Fruit fly (Drosophila melanogaster) whole organism, embryonic: Measurements from ENCODE around the gene CG4968.
A peak's percentile ranks its signal among the peaks of the same experiment; 100 is the strongest.

ENCODE experiments used
- ATbp ChIP-seq: fragments of 200-800 bp; sonication (Bioruptor generic); optimal IDR thresholded peaks from 2 replicates; lab custom pipeline; 2017; ENCODE audit warnings: missing biosample characterization, mild to moderate bottlenecking, missing genetic modification characterization, missing genetic modification reagents
- CG10267 ChIP-seq: fragments of 200-800 bp; sonication (Bioruptor generic); optimal IDR thresholded peaks from 2 replicates; lab custom pipeline; 2018; ENCODE audit warnings: missing biosample characterization, mild to moderate bottlenecking, missing genetic modification characterization, moderate library complexity
- CG10959 ChIP-seq: fragments of 200-800 bp; sonication (Bioruptor generic); IDR thresholded peaks from 2 replicates; pipeline ENCODE4 v1.3.6; 2022; ENCODE audit warnings: missing biosample characterization, missing genetic modification characterization
- CG11723 ChIP-seq: fragments of 200-800 bp; sonication (Bioruptor generic); optimal IDR thresholded peaks from 2 replicates; lab custom pipeline; 2017; ENCODE audit warnings: missing biosample characterization, mild to moderate bottlenecking, missing genetic modification characterization
- CG13624 ChIP-seq: fragments of 200-800 bp; sonication (Bioruptor generic); optimal IDR thresholded peaks from 2 replicates; lab custom pipeline; 2016; ENCODE audit warnings: missing biosample characterization, missing genetic modification characterization
- CG14441 ChIP-seq: fragments of 200-800 bp; sonication (Bioruptor generic); IDR thresholded peaks from 2 replicates; pipeline ENCODE4 v1.3.6; 2022; ENCODE audit warnings: missing biosample characterization, missing genetic modification characterization
- CG15514 ChIP-seq: fragments of 200-800 bp; sonication (Bioruptor generic); optimal IDR thresholded peaks from 3 replicates; lab custom pipeline; 2017; ENCODE audit warnings: missing biosample characterization, missing genetic modification characterization, mild to moderate bottlenecking, moderate library complexity, missing genetic modification reagents
- CG1603 ChIP-seq: fragments of 200-800 bp; sonication (Bioruptor generic); optimal IDR thresholded peaks from 2 replicates; lab custom pipeline; 2019; ENCODE audit warnings: missing biosample characterization, mild to moderate bottlenecking, missing genetic modification characterization, moderate library complexity
- CG16813 ChIP-seq: fragments of 200-800 bp; sonication (Bioruptor generic); IDR thresholded peaks from 3 replicates; pipeline ENCODE4 v1.3.6; 2022; ENCODE audit warnings: missing biosample characterization, missing genetic modification characterization; ENCODE audit not compliant: partially characterized antibody
- CG17829 ChIP-seq: fragments of 200-800 bp; optimal IDR thresholded peaks from 2 replicates; lab custom pipeline; 2019; ENCODE audit warnings: missing biosample characterization, mild to moderate bottlenecking, missing genetic modification characterization, moderate library complexity
- CG2116 ChIP-seq: fragments of 200-800 bp; sonication (Bioruptor generic); optimal IDR thresholded peaks from 3 replicates; lab custom pipeline; 2018; ENCODE audit warnings: missing biosample characterization, mild to moderate bottlenecking, missing genetic modification characterization
- CG2712 ChIP-seq: fragments of 200-800 bp; optimal IDR thresholded peaks from 3 replicates; lab custom pipeline; 2019; ENCODE audit warnings: missing biosample characterization, mild to moderate bottlenecking, missing genetic modification characterization, moderate library complexity
- CG31365 ChIP-seq: fragments of 200-800 bp; sonication (Bioruptor generic); optimal IDR thresholded peaks from 2 replicates; lab custom pipeline; 2018; ENCODE audit warnings: missing biosample characterization, mild to moderate bottlenecking, missing genetic modification characterization
- CG31441 ChIP-seq: fragments of 200-800 bp; sonication (Bioruptor generic); IDR thresholded peaks from 2 replicates; pipeline ENCODE4 v1.3.6; 2022; ENCODE audit warnings: missing biosample characterization, missing genetic modification characterization
- CG3163 ChIP-seq: fragments of 200-800 bp; sonication (Bioruptor generic); optimal IDR thresholded peaks from 3 replicates; lab custom pipeline; 2016; ENCODE audit warnings: missing biosample characterization, missing genetic modification characterization
- CG34376 ChIP-seq: fragments of 200-800 bp; sonication (Bioruptor generic); optimal IDR thresholded peaks from 2 replicates; lab custom pipeline; 2018; ENCODE audit warnings: missing biosample characterization, mild to moderate bottlenecking, missing genetic modification characterization
- CG3847 ChIP-seq: fragments of 200-800 bp; sonication (Bioruptor generic); IDR thresholded peaks from 2 replicates; pipeline ENCODE4 v1.3.6; 2022; ENCODE audit warnings: missing biosample characterization, missing genetic modification characterization
- CG4282 ChIP-seq: fragments of 200-800 bp; sonication (Bioruptor generic); optimal IDR thresholded peaks from 2 replicates; lab custom pipeline; 2016; ENCODE audit warnings: missing biosample characterization, missing genetic modification characterization
- CG4617 ChIP-seq: fragments of 200-800 bp; sonication (Bioruptor generic); optimal IDR thresholded peaks from 3 replicates; lab custom pipeline; 2016; ENCODE audit warnings: missing biosample characterization, missing genetic modification characterization, borderline replicate concordance
- CG6654 ChIP-seq: fragments of 200-800 bp; sonication (Bioruptor generic); optimal IDR thresholded peaks from 2 replicates; lab custom pipeline; 2017; ENCODE audit warnings: missing biosample characterization, mild to moderate bottlenecking, missing genetic modification characterization
- CG7987 ChIP-seq: fragments of 200-800 bp; sonication (Bioruptor generic); optimal IDR thresholded peaks from 2 replicates; lab custom pipeline; 2018; ENCODE audit warnings: missing biosample characterization, mild to moderate bottlenecking, missing genetic modification characterization, moderate library complexity
- CG9727 ChIP-seq: fragments of 200-800 bp; sonication (Bioruptor generic); optimal IDR thresholded peaks from 3 replicates; lab custom pipeline; 2017; ENCODE audit warnings: missing biosample characterization, mild to moderate bottlenecking, missing genetic modification characterization
- CG9876 ChIP-seq: fragments of 200-800 bp; sonication (Bioruptor generic); optimal IDR thresholded peaks from 2 replicates; lab custom pipeline; 2016; ENCODE audit warnings: missing biosample characterization, missing genetic modification characterization
- HLH4C ChIP-seq: fragments of 200-800 bp; sonication (Bioruptor generic); IDR thresholded peaks from 3 replicates; pipeline ENCODE4 v1.3.6; 2022; ENCODE audit warnings: missing biosample characterization, missing genetic modification characterization; ENCODE audit not compliant: partially characterized antibody
- Hr78 ChIP-seq, 2 experiments: fragments of 200-800 bp in 1 of 2; fragments of >200 bp in 1 of 2; sonication (Bioruptor generic) in 1 of 2; optimal IDR thresholded peaks; 2 replicates each; lab custom pipeline; 2017 to 2019; ENCODE audit warnings: missing biosample characterization in 2 of 2, missing genetic modification characterization in 2 of 2, mild to moderate bottlenecking in 1 of 2, moderate library complexity in 1 of 2
- Oaz ChIP-seq: fragments of 200-800 bp; sonication (Bioruptor generic); IDR thresholded peaks from 2 replicates; pipeline ENCODE4 v1.3.6; 2022; ENCODE audit warnings: missing biosample characterization, missing genetic modification characterization
- Sin3A ChIP-seq: fragments of >200 bp; optimal IDR thresholded peaks from 2 replicates; lab custom pipeline; 2018
- Tbp ChIP-seq: fragments of >200 bp; optimal IDR thresholded peaks from 2 replicates; lab custom pipeline; 2018; ENCODE audit warnings: missing biosample characterization, missing genetic modification characterization
- ac ChIP-seq: fragments of 200-800 bp; sonication (Bioruptor generic); optimal IDR thresholded peaks from 3 replicates; lab custom pipeline; 2017; ENCODE audit warnings: missing biosample characterization, mild to moderate bottlenecking, missing genetic modification characterization
- cg ChIP-seq: fragments of 200-800 bp; sonication (Bioruptor generic); optimal IDR thresholded peaks from 3 replicates; lab custom pipeline; 2019; ENCODE audit warnings: missing biosample characterization, mild to moderate bottlenecking, missing genetic modification characterization, moderate library complexity
- chm ChIP-seq: fragments of 200-800 bp; sonication (Bioruptor generic); IDR thresholded peaks from 2 replicates; pipeline ENCODE4 v1.3.6; 2022; ENCODE audit warnings: missing biosample characterization, missing genetic modification characterization
- croc ChIP-seq: fragments of 200-800 bp; sonication (Bioruptor generic); conservative IDR thresholded peaks from 3 replicates; pipeline ENCODE4 v1.3.6; 2022; ENCODE audit warnings: missing biosample characterization, missing genetic modification characterization
- crol ChIP-seq: fragments of 200-800 bp; sonication (Bioruptor generic); IDR thresholded peaks from 2 replicates; pipeline ENCODE4 v1.3.6; 2022; ENCODE audit warnings: missing biosample characterization, missing genetic modification characterization
- danr ChIP-seq: fragments of 200-800 bp; sonication (Bioruptor generic); IDR thresholded peaks from 2 replicates; pipeline ENCODE4 v1.3.6; 2022; ENCODE audit warnings: missing biosample characterization, missing genetic modification characterization
- fd102C ChIP-seq: fragments of 200-800 bp; sonication (Bioruptor generic); optimal IDR thresholded peaks from 2 replicates; lab custom pipeline; 2018; ENCODE audit warnings: missing biosample characterization, mild to moderate bottlenecking, missing genetic modification characterization, moderate library complexity
- fu2 ChIP-seq: fragments of 200-800 bp; sonication (Bioruptor generic); optimal IDR thresholded peaks from 2 replicates; lab custom pipeline; 2016; ENCODE audit warnings: missing biosample characterization, missing genetic modification characterization
- grau ChIP-seq: fragments of 200-800 bp; optimal IDR thresholded peaks from 3 replicates; lab custom pipeline; 2019; ENCODE audit warnings: missing biosample characterization, mild to moderate bottlenecking, missing genetic modification characterization, moderate library complexity
- hbn ChIP-seq: fragments of 200-800 bp; sonication (Bioruptor generic); IDR thresholded peaks from 2 replicates; pipeline ENCODE4 v1.3.6; 2022; ENCODE audit warnings: missing biosample characterization, missing genetic modification characterization; ENCODE audit not compliant: partially characterized antibody
- ind ChIP-seq: fragments of 200-800 bp; sonication (Bioruptor generic); optimal IDR thresholded peaks from 3 replicates; lab custom pipeline; 2016; ENCODE audit warnings: missing biosample characterization, missing genetic modification characterization
- kay ChIP-seq: fragments of 200-800 bp; sonication (Bioruptor generic); optimal IDR thresholded peaks from 2 replicates; lab custom pipeline; 2016; ENCODE audit warnings: missing biosample characterization, missing genetic modification characterization
- lmd ChIP-seq: fragments of 200-800 bp; sonication (Bioruptor generic); IDR thresholded peaks from 2 replicates; pipeline ENCODE4 v1.3.6; 2022; ENCODE audit warnings: missing biosample characterization, missing genetic modification characterization
- nau ChIP-seq: fragments of 200-800 bp; sonication (Bioruptor generic); optimal IDR thresholded peaks from 3 replicates; lab custom pipeline; 2017; ENCODE audit warnings: missing biosample characterization, mild to moderate bottlenecking, missing genetic modification characterization, missing genetic modification reagents
- otp ChIP-seq: fragments of 200-800 bp; sonication (Bioruptor generic); IDR thresholded peaks from 3 replicates; pipeline ENCODE4, ENCODE4 v1.3.6; 2022; ENCODE audit warnings: missing biosample characterization, missing genetic modification characterization
- p53 ChIP-seq: fragments of 200-800 bp; sonication (Bioruptor generic); optimal IDR thresholded peaks from 2 replicates; lab custom pipeline; 2016; ENCODE audit warnings: missing biosample characterization, missing genetic modification characterization
- pfk ChIP-seq: fragments of 200-800 bp; sonication (Bioruptor generic); optimal IDR thresholded peaks from 2 replicates; lab custom pipeline; 2018; ENCODE audit warnings: missing biosample characterization, mild to moderate bottlenecking, missing genetic modification characterization, moderate library complexity
- phol ChIP-seq: fragments of 200-800 bp; sonication (Bioruptor generic); optimal IDR thresholded peaks from 3 replicates; lab custom pipeline; 2018; ENCODE audit warnings: missing biosample characterization, mild to moderate bottlenecking, missing genetic modification characterization, moderate library complexity
- pzg ChIP-seq: fragments of 200-800 bp; sonication (Bioruptor generic); optimal IDR thresholded peaks from 3 replicates; lab custom pipeline; 2018; ENCODE audit warnings: missing biosample characterization, mild to moderate bottlenecking, missing genetic modification characterization, moderate library complexity
- trem ChIP-seq: fragments of 200-800 bp; optimal IDR thresholded peaks from 3 replicates; lab custom pipeline; 2019; ENCODE audit warnings: missing biosample characterization, mild to moderate bottlenecking, missing genetic modification characterization, moderate library complexity
- vvl ChIP-seq: fragments of 200-800 bp; sonication (Bioruptor generic); IDR thresholded peaks from 2 replicates; pipeline ENCODE4 v1.3.6; 2022; ENCODE audit warnings: missing biosample characterization, missing genetic modification characterization
- zfh1 ChIP-seq: fragments of 200-800 bp; sonication (Bioruptor generic); IDR thresholded peaks from 3 replicates; pipeline ENCODE4 v1.3.6; 2022; ENCODE audit warnings: missing biosample characterization, missing genetic modification characterization

Gene CG4968

DNA sequence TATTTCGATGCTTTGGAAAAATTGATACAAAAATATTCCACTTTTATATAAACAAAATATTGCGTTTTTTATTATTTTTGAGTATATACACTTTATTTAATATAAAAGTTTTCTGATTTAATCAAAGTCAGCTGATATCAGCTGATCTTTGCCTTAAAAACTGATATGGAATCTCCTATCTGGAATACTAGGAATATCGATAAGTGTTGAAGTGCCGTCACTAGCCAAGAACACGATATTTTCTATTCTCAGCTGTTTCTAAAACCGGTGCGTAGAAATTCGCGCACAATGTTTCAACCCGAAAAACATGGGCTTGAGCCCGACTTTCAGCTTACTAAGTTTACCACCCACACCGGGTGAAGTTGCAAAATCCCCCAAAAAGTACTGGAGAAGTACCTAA, 35.7 kb downstream of the CG4968 start, which contains the start of gene Sps2 (continued):
- TF ChIP-seq fd102C (GFP tag; lab: Kevin White, UChicago): no peak
- TF ChIP-seq CG9876 (GFP tag; lab: Kevin White, UChicago): no peak
- peak; percentile 52 for TF ChIP-seq CG34376
- no peak for TF ChIP-seq CG3163 (GFP tag; lab: Kevin White, UChicago)
- TF ChIP-seq CG9727 (GFP tag; lab: Kevin White, UChicago): peak; percentile 33
- no peak for TF ChIP-seq CG6654 (GFP tag; lab: Kevin White, UChicago)
- TF ChIP-seq vvl (GFP tag; lab: Robert Waterston, UW): peak; percentile 35
- no peak for TF ChIP-seq nau (GFP tag; lab: Kevin White, UChicago)
- peak; percentile 44 for TF ChIP-seq pfk (GFP tag; lab: Kevin White, UChicago)
- TF ChIP-seq ind: no peak
- no peak for TF ChIP-seq chm
- TF ChIP-seq CG7987 (GFP tag; lab: Kevin White, UChicago): no peak
- TF ChIP-seq CG2712 (tag; lab: Kevin White, UChicago): peak; percentile 45
- peak; percentile 54 for TF ChIP-seq pzg (GFP tag; lab: Kevin White, UChicago)
- TF ChIP-seq cg (GFP tag; lab: Kevin White, UChicago): no peak
- no peak for TF ChIP-seq croc (GFP tag; lab: Robert Waterston, UW)
- TF ChIP-seq Sin3A (lab: Kevin White, UChicago): no peak
- TF ChIP-seq CG17829 (tag; lab: Kevin White, UChicago): peak; percentile 42
- TF ChIP-seq CG15514: peak; percentile 51
- TF ChIP-seq CG10267: peak; percentile 19
- TF ChIP-seq Oaz (GFP tag; lab: Robert Waterston, UW): no peak
- TF ChIP-seq hbn: peak; percentile 68; the same call in 1 of the 2 replicates
- no peak for TF ChIP-seq Tbp
- no peak for TF ChIP-seq crol (GFP tag; lab: Robert Waterston, UW)
- no peak for TF ChIP-seq lmd
- peak; percentile 35 for TF ChIP-seq CG4617 (GFP tag; lab: Kevin White, UChicago)
- TF ChIP-seq Hr78 (GFP tag; optimal IDR thresholded peaks at IDR 0.05; lab: Kevin White, UChicago): no peak
- TF ChIP-seq CG13624 (GFP tag; lab: Kevin White, UChicago): peak; percentile 30
- TF ChIP-seq CG14441 (GFP tag; lab: Robert Waterston, UW): peak; percentile 37; the same call in 1 of the 2 replicates
- peak; percentile 27 for TF ChIP-seq trem (tag; lab: Kevin White, UChicago)
- no peak for TF ChIP-seq CG10959 (GFP tag; lab: Robert Waterston, UW)
- TF ChIP-seq CG4282 (GFP tag; lab: Kevin White, UChicago): no peak
- no peak for TF ChIP-seq otp (GFP tag; lab: Robert Waterston, UW)
- no peak for TF ChIP-seq CG11723 (GFP tag; lab: Kevin White, UChicago)
- TF ChIP-seq HLH4C (GFP tag; lab: Robert Waterston, UW): peak; percentile 53; the same call in 1 of the 3 replicates
- 0 out of 3 replicates have a peak, but pooled peaks have one; percentile 13 for TF ChIP-seq zfh1
- peak; percentile 26 for TF ChIP-seq grau (tag; lab: Kevin White, UChicago)
- no peak for TF ChIP-seq CG3847 (GFP tag; lab: Robert Waterston, UW)
- TF ChIP-seq CG31365 (tag; lab: Kevin White, UChicago): no peak
- peak; percentile 75 for TF ChIP-seq CG16813 (GFP tag; lab: Robert Waterston, UW)
- peak; percentile 24 for TF ChIP-seq CG2116 (GFP tag; lab: Kevin White, UChicago)
- TF ChIP-seq CG1603: peak; percentile 35
- 0 out of 2 replicates have a peak, but pooled peaks have one; percentile 9 for TF ChIP-seq CG31441 (GFP tag; lab: Robert Waterston, UW)
- no peak for TF ChIP-seq ac (GFP tag; lab: Kevin White, UChicago)
- no peak for TF ChIP-seq ATbp (GFP tag; lab: Kevin White, UChicago)
- TF ChIP-seq phol (tag; lab: Kevin White, UChicago): peak; percentile 42
- no peak for TF ChIP-seq p53 (GFP tag; lab: Kevin White, UChicago)
- no peak for TF ChIP-seq fu2
- TF ChIP-seq kay (GFP tag; lab: Kevin White, UChicago): no peak
- no peak for TF ChIP-seq danr (GFP tag; lab: Robert Waterston, UW)
